Worm (Caenorhabditis elegans): Measurements from ENCODE around the gene hmgs-1.
"Not testable (repeated sequence)": the region's sequence is repeated elsewhere in the genome, so short reads cannot be mapped to it uniquely, and the experiment has no call there.

- not testable (repeated sequence) for TF ChIP-seq ets-7 (tag; optimal IDR thresholded peaks at IDR 0.05); hnd-1 (tag; optimal IDR thresholded peaks at IDR 0.05); ama-1 (optimal IDR thresholded peaks at IDR 0.05); flt-1 (GFP tag; IDR thresholded peaks at IDR 0.05); F13C5.2 (tag; optimal IDR thresholded peaks at IDR 0.05); B0310.2 (tag; optimal IDR thresholded peaks at IDR 0.05); hmbx-1 (tag; optimal IDR thresholded peaks at IDR 0.05); tbx-11 (GFP tag; IDR thresholded peaks at IDR 0.05); tbx-37 (GFP tag; conservative IDR thresholded peaks at IDR 0.05); ceh-13 (GFP tag; optimal IDR thresholded peaks at IDR 0.05); ceh-36 (tag; optimal IDR thresholded peaks at IDR 0.05)
Measured at ce11 chrV:5640072-5640471, 44.3 kb downstream of the hmgs-1 start.
